Fruit fly (Drosophila melanogaster) whole organism, embryonic: Measurements from ENCODE around the gene Hip1.
A peak's percentile ranks its signal among the peaks of the same experiment; 100 is the strongest.

Experiments
- Atf-2 ChIP-seq: fragments of 200-800 bp; sonication (Bioruptor generic); optimal IDR thresholded peaks from 2 replicates; lab custom pipeline; 2016; ENCODE audit warnings: missing biosample characterization, missing genetic modification characterization
- CG10274 ChIP-seq: fragments of 200-800 bp; sonication (Bioruptor generic); optimal IDR thresholded peaks from 3 replicates; lab custom pipeline; 2017; ENCODE audit warnings: missing biosample characterization, mild to moderate bottlenecking, missing genetic modification characterization
- CG10543 ChIP-seq: fragments of 200-800 bp; sonication (Bioruptor generic); optimal IDR thresholded peaks from 3 replicates; lab custom pipeline; 2017; ENCODE audit warnings: missing biosample characterization, mild to moderate bottlenecking, missing genetic modification characterization, moderate library complexity
- CG14965 ChIP-seq: fragments of 200-800 bp; sonication (Bioruptor generic); optimal IDR thresholded peaks from 2 replicates; lab custom pipeline; 2016; ENCODE audit warnings: missing biosample characterization, missing genetic modification characterization, borderline replicate concordance
- CG15479 ChIP-seq: fragments of 200-800 bp; sonication (Bioruptor generic); optimal IDR thresholded peaks from 3 replicates; lab custom pipeline; 2019; ENCODE audit warnings: missing biosample characterization, mild to moderate bottlenecking, missing genetic modification characterization, moderate library complexity
- CG17912 ChIP-seq: fragments of 200-800 bp; sonication (Bioruptor generic); optimal IDR thresholded peaks from 2 replicates; lab custom pipeline; 2018; ENCODE audit warnings: missing biosample characterization, mild to moderate bottlenecking, missing genetic modification characterization
- CG18599 ChIP-seq: fragments of 200-800 bp; sonication (Bioruptor generic); optimal IDR thresholded peaks from 3 replicates; lab custom pipeline; 2017; ENCODE audit warnings: missing biosample characterization, missing genetic modification characterization, mild to moderate bottlenecking, moderate library complexity, missing genetic modification reagents
- CG2120 ChIP-seq: fragments of 200-800 bp; sonication (Bioruptor generic); optimal IDR thresholded peaks from 3 replicates; lab custom pipeline; 2016; ENCODE audit warnings: missing biosample characterization, missing genetic modification characterization
- CG2875 ChIP-seq: fragments of 200-800 bp; sonication (Bioruptor generic); optimal IDR thresholded peaks from 2 replicates; lab custom pipeline; 2017; ENCODE audit warnings: missing biosample characterization, mild to moderate bottlenecking, missing genetic modification characterization, missing genetic modification reagents
- CG31224 ChIP-seq: fragments of 200-800 bp; sonication (Bioruptor generic); IDR thresholded peaks from 2 replicates; pipeline ENCODE4 v1.3.6; 2022; ENCODE audit warnings: missing biosample characterization, missing genetic modification characterization
- CG32772 ChIP-seq: fragments of 200-800 bp; sonication (Bioruptor generic); IDR thresholded peaks from 2 replicates; pipeline ENCODE4 v1.3.6; 2022; ENCODE audit warnings: missing biosample characterization, missing genetic modification characterization
- CG3407 ChIP-seq: fragments of 200-800 bp; sonication (Bioruptor generic); optimal IDR thresholded peaks from 2 replicates; lab custom pipeline; 2018; ENCODE audit warnings: missing biosample characterization, mild to moderate bottlenecking, missing genetic modification characterization
- CG34376 ChIP-seq: fragments of 200-800 bp; sonication (Bioruptor generic); optimal IDR thresholded peaks from 2 replicates; lab custom pipeline; 2018; ENCODE audit warnings: missing biosample characterization, mild to moderate bottlenecking, missing genetic modification characterization
- CG3838 ChIP-seq: fragments of 200-800 bp; sonication (Bioruptor generic); optimal IDR thresholded peaks from 3 replicates; lab custom pipeline; 2016; ENCODE audit warnings: missing biosample characterization, missing genetic modification characterization
- CG3847 ChIP-seq: fragments of 200-800 bp; sonication (Bioruptor generic); IDR thresholded peaks from 2 replicates; pipeline ENCODE4 v1.3.6; 2022; ENCODE audit warnings: missing biosample characterization, missing genetic modification characterization
- CG4424 ChIP-seq: fragments of 200-800 bp; sonication (Bioruptor generic); optimal IDR thresholded peaks from 3 replicates; lab custom pipeline; 2016; ENCODE audit warnings: missing biosample characterization, missing genetic modification characterization
- CG6254 ChIP-seq: fragments of 200-800 bp; sonication (Bioruptor generic); optimal IDR thresholded peaks from 3 replicates; lab custom pipeline; 2017; ENCODE audit warnings: mild to moderate bottlenecking, missing biosample characterization, missing genetic modification reagents, missing genetic modification characterization
- CG6854 ChIP-seq: fragments of 200-800 bp; sonication (Bioruptor generic); optimal IDR thresholded peaks from 3 replicates; lab custom pipeline; 2017; ENCODE audit warnings: missing biosample characterization, mild to moderate bottlenecking, missing genetic modification characterization
- CG7556 ChIP-seq: fragments of 200-800 bp; sonication (Bioruptor generic); optimal IDR thresholded peaks from 2 replicates; lab custom pipeline; 2017; ENCODE audit warnings: missing biosample characterization, mild to moderate bottlenecking, missing genetic modification characterization
- CG8281 ChIP-seq: fragments of 200-800 bp; sonication (Bioruptor generic); optimal IDR thresholded peaks from 2 replicates; lab custom pipeline; 2018; ENCODE audit warnings: missing biosample characterization, mild to moderate bottlenecking, missing genetic modification characterization, moderate library complexity
- CG9797 ChIP-seq: fragments of 200-800 bp; sonication (Bioruptor generic); optimal IDR thresholded peaks from 3 replicates; lab custom pipeline; 2018; ENCODE audit warnings: missing biosample characterization, mild to moderate bottlenecking, missing genetic modification characterization
- CoRest ChIP-seq: fragments of 200-800 bp; sonication (Bioruptor generic); optimal IDR thresholded peaks from 3 replicates; lab custom pipeline; 2018; ENCODE audit warnings: missing biosample characterization, mild to moderate bottlenecking, missing genetic modification characterization, moderate library complexity
- HLH54F ChIP-seq: fragments of 200-800 bp; sonication (Bioruptor generic); optimal IDR thresholded peaks from 3 replicates; lab custom pipeline; 2016; ENCODE audit warnings: missing biosample characterization, missing genetic modification characterization
- Poxn ChIP-seq: fragments of 200-800 bp; sonication (Bioruptor generic); IDR thresholded peaks from 2 replicates; pipeline ENCODE4 v1.3.6; 2022; ENCODE audit warnings: missing biosample characterization, missing genetic modification characterization
- Ravus ChIP-seq: fragments of 200-800 bp; sonication (Bioruptor generic); IDR thresholded peaks from 2 replicates; pipeline ENCODE4 v1.3.6; 2022; ENCODE audit warnings: missing biosample characterization, missing genetic modification characterization
- Sry-δ ChIP-seq: fragments of 200-800 bp; sonication (Bioruptor generic); optimal IDR thresholded peaks from 2 replicates; lab custom pipeline; 2016; ENCODE audit warnings: missing biosample characterization, missing genetic modification characterization
- Xbp1 ChIP-seq: fragments of 200-800 bp; sonication (Bioruptor generic); optimal IDR thresholded peaks from 3 replicates; lab custom pipeline; 2016; ENCODE audit warnings: missing biosample characterization, mild to moderate bottlenecking, missing genetic modification characterization
- abd-A ChIP-seq: fragments of 200-800 bp; sonication (Bioruptor generic); optimal IDR thresholded peaks from 3 replicates; lab custom pipeline; 2019; ENCODE audit warnings: missing biosample characterization, mild to moderate bottlenecking, missing genetic modification characterization, moderate library complexity
- bsh ChIP-seq, 2 experiments: fragments of 200-800 bp; sonication (Bioruptor generic); optimal IDR thresholded peaks; 2 replicates each; lab custom pipeline; 2017 to 2018; ENCODE audit warnings: mild to moderate bottlenecking in 2 of 2, missing biosample characterization in 2 of 2, missing genetic modification characterization in 2 of 2, moderate library complexity in 1 of 2
- corto ChIP-seq: fragments of 200-800 bp; sonication (Bioruptor generic); optimal IDR thresholded peaks from 2 replicates; lab custom pipeline; 2016; ENCODE audit warnings: missing biosample characterization, mild to moderate bottlenecking, missing genetic modification characterization, moderate library complexity
- crp ChIP-seq, 2 experiments: fragments of 200-800 bp; sonication (Bioruptor generic); optimal IDR thresholded peaks; 2 replicates in 1 of 2; 3 replicates in 1 of 2; lab custom pipeline; 2017; ENCODE audit warnings: missing biosample characterization in 2 of 2, missing genetic modification characterization in 2 of 2, mild to moderate bottlenecking in 1 of 2, moderate library complexity in 1 of 2
- cwo ChIP-seq: fragments of 200-800 bp; sonication (Bioruptor generic); optimal IDR thresholded peaks from 3 replicates; lab custom pipeline; 2017; ENCODE audit warnings: missing biosample characterization, missing genetic modification characterization, mild to moderate bottlenecking, moderate library complexity, missing genetic modification reagents
- dan ChIP-seq: fragments of 200-800 bp; sonication (Bioruptor generic); IDR thresholded peaks from 2 replicates; pipeline ENCODE4 v1.3.6; 2022; ENCODE audit warnings: missing biosample characterization, missing genetic modification characterization
- dati ChIP-seq: fragments of 200-800 bp; sonication (Bioruptor generic); IDR thresholded peaks from 2 replicates; pipeline ENCODE4 v1.3.6; 2022; ENCODE audit warnings: missing biosample characterization, missing genetic modification characterization
- disco-r ChIP-seq: fragments of 200-800 bp; sonication (Bioruptor generic); optimal IDR thresholded peaks from 2 replicates; lab custom pipeline; 2016; ENCODE audit warnings: missing biosample characterization, missing genetic modification characterization
- grau ChIP-seq: fragments of 200-800 bp; optimal IDR thresholded peaks from 3 replicates; lab custom pipeline; 2019; ENCODE audit warnings: missing biosample characterization, mild to moderate bottlenecking, missing genetic modification characterization, moderate library complexity
- gsb-n ChIP-seq: fragments of 200-800 bp; sonication (Bioruptor generic); optimal IDR thresholded peaks from 3 replicates; lab custom pipeline; 2018; ENCODE audit warnings: missing biosample characterization, mild to moderate bottlenecking, missing genetic modification characterization
- lbe ChIP-seq: fragments of 200-800 bp; sonication (Bioruptor generic); optimal IDR thresholded peaks from 2 replicates; lab custom pipeline; 2016; ENCODE audit warnings: missing biosample characterization, mild to moderate bottlenecking, missing genetic modification characterization
- lilli ChIP-seq: fragments of 200-800 bp; sonication (Bioruptor generic); optimal IDR thresholded peaks from 3 replicates; lab custom pipeline; 2016; ENCODE audit warnings: missing biosample characterization, missing genetic modification characterization
- lmd ChIP-seq: fragments of 200-800 bp; sonication (Bioruptor generic); IDR thresholded peaks from 2 replicates; pipeline ENCODE4 v1.3.6; 2022; ENCODE audit warnings: missing biosample characterization, missing genetic modification characterization
- maf-S ChIP-seq: fragments of 200-800 bp; sonication (Bioruptor generic); optimal IDR thresholded peaks from 2 replicates; lab custom pipeline; 2016; ENCODE audit warnings: missing biosample characterization, missing genetic modification characterization
- nmo ChIP-seq: fragments of 200-800 bp; sonication (Bioruptor generic); optimal IDR thresholded peaks from 2 replicates; lab custom pipeline; 2018; ENCODE audit warnings: missing biosample characterization, mild to moderate bottlenecking, missing genetic modification characterization, moderate library complexity
- otp ChIP-seq: fragments of 200-800 bp; sonication (Bioruptor generic); IDR thresholded peaks from 3 replicates; pipeline ENCODE4, ENCODE4 v1.3.6; 2022; ENCODE audit warnings: missing biosample characterization, missing genetic modification characterization
- peb ChIP-seq: fragments of 200-800 bp; sonication (Bioruptor generic); IDR thresholded peaks from 2 replicates; pipeline ENCODE4 v1.3.6; 2022; ENCODE audit warnings: missing biosample characterization, missing genetic modification characterization
- psq ChIP-seq: fragments of 200-800 bp; sonication (Bioruptor generic); optimal IDR thresholded peaks from 2 replicates; lab custom pipeline; 2017; ENCODE audit warnings: missing biosample characterization, missing genetic modification characterization
- row ChIP-seq: fragments of 200-800 bp; sonication (Bioruptor generic); IDR thresholded peaks from 3 replicates; pipeline ENCODE4 v1.3.6; 2022; ENCODE audit warnings: missing biosample characterization, missing genetic modification characterization
- schlank ChIP-seq: fragments of 200-800 bp; sonication (Bioruptor generic); optimal IDR thresholded peaks from 2 replicates; lab custom pipeline; 2018; ENCODE audit warnings: missing biosample characterization, mild to moderate bottlenecking, missing genetic modification characterization
- sd ChIP-seq: fragments of 200-800 bp; sonication (Bioruptor generic); optimal IDR thresholded peaks from 3 replicates; lab custom pipeline; 2018; ENCODE audit warnings: missing biosample characterization, mild to moderate bottlenecking, missing genetic modification characterization, moderate library complexity
- tio ChIP-seq: fragments of 200-800 bp; sonication (Bioruptor generic); optimal IDR thresholded peaks from 2 replicates; lab custom pipeline; 2017; ENCODE audit warnings: missing biosample characterization, missing genetic modification characterization, inconsistent platforms
- twi ChIP-seq: fragments of 200-800 bp; optimal IDR thresholded peaks from 2 replicates; lab custom pipeline; 2019; ENCODE audit warnings: missing biosample characterization, mild to moderate bottlenecking, missing genetic modification characterization, moderate library complexity
- tx ChIP-seq: fragments of 200-800 bp; sonication (Bioruptor generic); optimal IDR thresholded peaks from 2 replicates; lab custom pipeline; 2016; ENCODE audit warnings: missing biosample characterization, missing genetic modification characterization
- z ChIP-seq: fragments of 200-800 bp; sonication (Bioruptor generic); IDR thresholded peaks from 3 replicates; pipeline ENCODE4 v1.3.6; 2022; ENCODE audit warnings: missing biosample characterization, missing genetic modification characterization

The Hip1 gene

dm6 chr3L:12725749-12726148 is 47.6 kb downstream of the Hip1 start (continued):
- TF ChIP-seq maf-S (GFP tag; lab: Kevin White, UChicago) (no peak), bsh (GFP tag; optimal IDR thresholded peaks at IDR 0.05; lab: Kevin White, UChicago) (peak in 1 of 2 experiments; percentile 38), z (GFP tag; lab: Robert Waterston, UW) (no peak), grau (tag; lab: Kevin White, UChicago) (no peak), dan (GFP tag; lab: Robert Waterston, UW) (no peak), CG17912 (no peak), CG6254 (GFP tag; lab: Kevin White, UChicago) (peak; percentile 25), HLH54F (GFP tag; lab: Kevin White, UChicago) (no peak), CG32772 (GFP tag; lab: Robert Waterston, UW) (no peak), CG3838 (no peak), CG14965 (GFP tag; lab: Kevin White, UChicago) (no peak), CG18599 (GFP tag; lab: Kevin White, UChicago) (no peak), CG31224 (GFP tag; lab: Robert Waterston, UW) (no peak), CG2875 (GFP tag; lab: Kevin White, UChicago) (no peak), lilli (GFP tag; lab: Kevin White, UChicago) (no peak), CG15479 (GFP tag; lab: Kevin White, UChicago) (no peak), Poxn (GFP tag; lab: Robert Waterston, UW) (no peak), Atf-2 (no peak), CG2120 (GFP tag; lab: Kevin White, UChicago) (no peak), CG8281 (tag; lab: Kevin White, UChicago) (no peak), dati (GFP tag; lab: Robert Waterston, UW) (no peak), lmd (no peak), CG3407 (no peak), CG6854 (GFP tag; lab: Kevin White, UChicago) (no peak), Sry-δ (GFP tag; lab: Kevin White, UChicago) (no peak), schlank (tag; lab: Kevin White, UChicago) (no peak), CG9797 (GFP tag; lab: Kevin White, UChicago) (no peak), CoRest (tag; lab: Kevin White, UChicago) (no peak), otp (GFP tag; lab: Robert Waterston, UW) (no peak), Ravus (GFP tag; lab: Robert Waterston, UW) (no peak), gsb-n (tag; lab: Kevin White, UChicago) (no peak), sd (tag; lab: Kevin White, UChicago) (no peak), peb (GFP tag; lab: Robert Waterston, UW) (no peak), psq (GFP tag; lab: Kevin White, UChicago) (no peak), tx (GFP tag; lab: Kevin White, UChicago) (no peak), CG4424 (GFP tag; lab: Kevin White, UChicago) (no peak), CG10274 (GFP tag; lab: Kevin White, UChicago) (no peak), nmo (GFP tag; lab: Kevin White, UChicago) (peak; percentile 36), CG10543 (GFP tag; lab: Kevin White, UChicago) (no peak), corto (GFP tag; lab: Kevin White, UChicago) (no peak), disco-r (GFP tag; lab: Kevin White, UChicago) (no peak), Xbp1 (GFP tag; lab: Kevin White, UChicago) (peak; percentile 12), lbe (GFP tag; lab: Kevin White, UChicago) (no peak), row (GFP tag; lab: Robert Waterston, UW) (no peak; the same call in 2 of the 3 replicates), CG7556 (no peak), CG34376 (GFP tag; lab: Kevin White, UChicago) (no peak), cwo (GFP tag; lab: Kevin White, UChicago) (no peak), twi (no peak), crp (GFP tag; optimal IDR thresholded peaks at IDR 0.05; lab: Kevin White, UChicago) (no peak), abd-A (tag; lab: Kevin White, UChicago) (no peak), CG3847 (no peak), tio (no peak)
